Worm (Caenorhabditis elegans) whole organism, L2 larva: Measurements from ENCODE around the gene Y39B6A.42.
A peak's percentile ranks its signal among the peaks of the same experiment; 100 is the strongest.

ENCODE experiments used
- ZK546.5 ChIP-seq: sonication (generic microtip); optimal IDR thresholded peaks from 2 replicates; lab custom pipeline; 2017; ENCODE audit warnings: missing biosample characterization, missing genetic modification characterization
- fos-1 ChIP-seq: fragments of 150-350 bp; optimal IDR thresholded peaks from 2 replicates; lab custom pipeline; 2014; ENCODE audit warnings: missing biosample characterization, missing genetic modification characterization
- lin-13 ChIP-seq: fragments of 150-350 bp; optimal IDR thresholded peaks from 2 replicates; lab custom pipeline; 2014; ENCODE audit warnings: missing biosample characterization, missing genetic modification reagents, missing genetic modification characterization
- lsy-2 ChIP-seq, 2 experiments: fragments of 150-350 bp in 1 of 2; sonication (generic microtip) in 1 of 2; optimal IDR thresholded peaks; 2 replicates each; lab custom pipeline; 2014 to 2017; ENCODE audit warnings: missing biosample characterization in 2 of 2, missing genetic modification characterization in 2 of 2
- nhr-10 ChIP-seq: sonication (generic microtip); optimal IDR thresholded peaks from 2 replicates; lab custom pipeline; 2017; ENCODE audit warnings: missing biosample characterization, missing genetic modification characterization
- nhr-237 ChIP-seq: fragments of 150-350 bp; optimal IDR thresholded peaks from 2 replicates; lab custom pipeline; 2014; ENCODE audit warnings: missing biosample characterization, missing genetic modification characterization
- nhr-77 ChIP-seq: fragments of 150-350 bp; optimal IDR thresholded peaks from 2 replicates; lab custom pipeline; 2014; ENCODE audit warnings: missing biosample characterization, missing genetic modification characterization
- peb-1 ChIP-seq: fragments of 150-350 bp; optimal IDR thresholded peaks from 2 replicates; lab custom pipeline; 2014; ENCODE audit warnings: missing biosample characterization, missing genetic modification characterization
- skn-1 ChIP-seq: sonication (generic microtip); optimal IDR thresholded peaks from 2 replicates; lab custom pipeline; 2017; ENCODE audit warnings: missing biosample characterization, missing genetic modification characterization
- unc-39 ChIP-seq: fragments of 150-350 bp; optimal IDR thresholded peaks from 2 replicates; lab custom pipeline; 2014; ENCODE audit warnings: missing biosample characterization, missing genetic modification characterization
- unc-62 ChIP-seq: fragments of 150-350 bp; optimal IDR thresholded peaks from 2 replicates; lab custom pipeline; 2014; ENCODE audit warnings: missing biosample characterization, missing genetic modification reagents, missing genetic modification characterization
- zag-1 ChIP-seq: fragments of 150-350 bp; optimal IDR thresholded peaks from 2 replicates; lab custom pipeline; 2014; ENCODE audit warnings: missing biosample characterization, missing genetic modification characterization
- ztf-11 ChIP-seq: sonication (generic microtip); optimal IDR thresholded peaks from 2 replicates; lab custom pipeline; 2017; ENCODE audit warnings: missing biosample characterization, missing genetic modification characterization
- ztf-4 ChIP-seq: fragments of 150-350 bp; optimal IDR thresholded peaks from 2 replicates; lab custom pipeline; 2014; ENCODE audit warnings: missing biosample characterization, missing genetic modification characterization

DNA sequence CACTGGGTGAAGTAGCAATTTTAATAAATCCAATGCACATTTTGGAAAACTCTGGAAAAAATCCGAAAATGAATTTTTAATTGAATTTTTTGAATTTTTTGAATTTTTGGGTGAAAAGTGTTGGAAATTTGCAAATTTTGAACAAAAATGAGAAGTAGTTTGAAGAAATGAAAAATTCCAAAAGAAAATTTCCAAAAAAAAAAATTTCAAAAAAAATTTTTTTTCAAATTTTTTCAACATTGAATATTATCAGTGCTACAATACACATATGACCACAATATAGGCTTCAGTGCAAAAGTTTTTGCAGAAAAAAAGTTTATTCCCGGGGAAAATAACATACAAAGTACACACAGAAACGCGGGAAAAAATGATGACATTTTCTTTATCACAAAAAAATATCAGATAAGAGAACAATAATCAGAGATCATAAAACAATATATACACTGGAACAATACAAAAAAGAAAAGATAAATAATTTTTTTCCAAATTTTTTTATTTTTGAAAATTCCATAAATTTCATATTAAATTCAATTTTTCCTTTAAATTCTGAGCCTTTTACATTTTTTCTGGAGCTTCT is 12.1 kb downstream of the Y39B6A.42 start, which contains the start of gene hrg-10:
- no peak for TF ChIP-seq nhr-237 (tag; lab: Kevin White, UChicago)
- no peak for TF ChIP-seq lsy-2 (tag; optimal IDR thresholded peaks at IDR 0.05; lab: Kevin White, UChicago)
- TF ChIP-seq ZK546.5: no peak
- TF ChIP-seq unc-62 (GFP tag; lab: Kevin White, UChicago): no peak
- no peak for TF ChIP-seq unc-39 (tag; lab: Kevin White, UChicago)
- TF ChIP-seq lin-13: no peak
- no peak for TF ChIP-seq ztf-4 (tag; lab: Kevin White, UChicago)
- no peak for TF ChIP-seq zag-1 (tag; lab: Kevin White, UChicago)
- peak; percentile 12 for TF ChIP-seq fos-1
- TF ChIP-seq peb-1 (tag; lab: Kevin White, UChicago): no peak
- no peak for TF ChIP-seq ztf-11 (tag; lab: Kevin White, UChicago)
- no peak for TF ChIP-seq nhr-10
- no peak for TF ChIP-seq nhr-77 (tag; lab: Kevin White, UChicago)
- peak; percentile 15 for TF ChIP-seq skn-1
